Worm (Caenorhabditis elegans) whole organism, late embryonic: ENCODE measurements around the gene nlp-50.

Experiments
- C08G9.2 ChIP-seq: sonication (generic microtip); optimal IDR thresholded peaks from 2 replicates; lab custom pipeline; 2016; ENCODE audit warnings: mild to moderate bottlenecking, missing genetic modification characterization, moderate library complexity, missing compliant biosample characterization
- C38D4.7 ChIP-seq: fragments of 200-800 bp; sonication (Bioruptor generic); optimal IDR thresholded peaks from 2 replicates; lab custom pipeline; 2018; ENCODE audit warnings: mild to moderate bottlenecking, missing genetic modification characterization, moderate library complexity, missing compliant biosample characterization
- F13H6.1 ChIP-seq: sonication (generic microtip); optimal IDR thresholded peaks from 2 replicates; lab custom pipeline; 2016; ENCODE audit warnings: missing genetic modification characterization, missing compliant biosample characterization
- K02D7.2 ChIP-seq: sonication (generic microtip); optimal IDR thresholded peaks from 2 replicates; lab custom pipeline; 2017; ENCODE audit warnings: mild to moderate bottlenecking, missing genetic modification characterization, missing compliant biosample characterization
- K09A11.1 ChIP-seq: sonication (generic microtip); optimal IDR thresholded peaks from 2 replicates; lab custom pipeline; 2017; ENCODE audit warnings: antibody characterized with exemption, mild to moderate bottlenecking, missing genetic modification characterization, missing compliant biosample characterization; ENCODE audit not compliant: insufficient read depth
- Y22D7AL.16 ChIP-seq: sonication (generic microtip); optimal IDR thresholded peaks from 2 replicates; lab custom pipeline; 2016; ENCODE audit warnings: missing genetic modification characterization, missing compliant biosample characterization
- ama-1 ChIP-seq: fragments of 150-350 bp; optimal IDR thresholded peaks from 2 replicates; lab custom pipeline; 2014
- ceh-14 ChIP-seq: sonication (generic microtip); optimal IDR thresholded peaks from 2 replicates; lab custom pipeline; 2016; ENCODE audit warnings: missing genotype, missing genetic modification characterization, missing compliant biosample characterization
- ceh-18 ChIP-seq: sonication (generic microtip); optimal IDR thresholded peaks from 2 replicates; lab custom pipeline; 2016; ENCODE audit warnings: missing genetic modification characterization, missing compliant biosample characterization
- ceh-22 ChIP-seq: sonication (generic microtip); optimal IDR thresholded peaks from 2 replicates; lab custom pipeline; 2017; ENCODE audit warnings: missing biosample characterization, missing genetic modification characterization
- ceh-30 ChIP-seq: fragments of 150-350 bp; optimal IDR thresholded peaks from 2 replicates; lab custom pipeline; 2014; ENCODE audit warnings: missing biosample characterization, missing genetic modification characterization
- ceh-34 ChIP-seq: sonication (generic microtip); optimal IDR thresholded peaks from 2 replicates; lab custom pipeline; 2016; ENCODE audit warnings: mild to moderate bottlenecking, missing genetic modification characterization, missing compliant biosample characterization
- ceh-9 ChIP-seq: sonication (generic microtip); optimal IDR thresholded peaks from 2 replicates; lab custom pipeline; 2016; ENCODE audit warnings: mild to moderate bottlenecking, missing genetic modification characterization, inconsistent platforms, missing compliant biosample characterization
- dmd-4 ChIP-seq: sonication (generic microtip); optimal IDR thresholded peaks from 2 replicates; lab custom pipeline; 2016; ENCODE audit warnings: borderline replicate concordance, missing genetic modification characterization, missing compliant biosample characterization
- dve-1 ChIP-seq: sonication (generic microtip); optimal IDR thresholded peaks from 2 replicates; lab custom pipeline; 2017; ENCODE audit warnings: antibody characterized with exemption, mild to moderate bottlenecking, missing genetic modification characterization, missing compliant biosample characterization
- elt-2 ChIP-seq: sonication (generic microtip); optimal IDR thresholded peaks from 2 replicates; lab custom pipeline; 2016; ENCODE audit warnings: missing genetic modification reagents, missing genetic modification characterization, missing compliant biosample characterization
- ets-4 ChIP-seq: sonication (generic microtip); optimal IDR thresholded peaks from 2 replicates; lab custom pipeline; 2016; ENCODE audit warnings: missing genetic modification characterization, missing compliant biosample characterization
- eyg-1 ChIP-seq: sonication (generic microtip); optimal IDR thresholded peaks from 2 replicates; lab custom pipeline; 2016; ENCODE audit warnings: missing genotype, missing genetic modification characterization, missing compliant biosample characterization
- fkh-6 ChIP-seq: sonication (generic microtip); optimal IDR thresholded peaks from 2 replicates; lab custom pipeline; 2016; ENCODE audit warnings: missing genetic modification characterization, missing compliant biosample characterization
- gmeb-2 ChIP-seq: sonication (generic microtip); optimal IDR thresholded peaks from 2 replicates; lab custom pipeline; 2016; ENCODE audit warnings: missing genetic modification characterization, inconsistent platforms, missing compliant biosample characterization
- hlh-15 ChIP-seq: sonication (generic microtip); optimal IDR thresholded peaks from 2 replicates; lab custom pipeline; 2016; ENCODE audit warnings: missing genetic modification characterization, missing compliant biosample characterization
- hlh-30 ChIP-seq: sonication (generic microtip); optimal IDR thresholded peaks from 2 replicates; lab custom pipeline; 2017; ENCODE audit warnings: antibody characterized with exemption, missing genetic modification characterization, missing compliant biosample characterization; ENCODE audit not compliant: insufficient read depth
- hlh-6 ChIP-seq: sonication (generic microtip); optimal IDR thresholded peaks from 2 replicates; lab custom pipeline; 2016; ENCODE audit warnings: missing genotype, missing genetic modification characterization, missing compliant biosample characterization
- madf-2 ChIP-seq: sonication (generic microtip); optimal IDR thresholded peaks from 2 replicates; lab custom pipeline; 2017; ENCODE audit warnings: missing genetic modification characterization, missing compliant biosample characterization
- mec-3 ChIP-seq: sonication (generic microtip); optimal IDR thresholded peaks from 2 replicates; lab custom pipeline; 2016; ENCODE audit warnings: borderline replicate concordance, missing genetic modification characterization, missing compliant biosample characterization
- nfya-1 ChIP-seq: sonication (generic microtip); optimal IDR thresholded peaks from 2 replicates; lab custom pipeline; 2017; ENCODE audit warnings: missing genetic modification characterization, mild to moderate bottlenecking, missing compliant biosample characterization, antibody characterized with exemption, moderate library complexity
- pat-9 ChIP-seq: fragments of 200-800 bp; sonication (Bioruptor generic); optimal IDR thresholded peaks from 2 replicates; lab custom pipeline; 2018; ENCODE audit warnings: mild to moderate bottlenecking, missing genetic modification characterization, moderate library complexity, missing compliant biosample characterization
- pros-1 ChIP-seq: fragments of 150-350 bp; optimal IDR thresholded peaks from 2 replicates; lab custom pipeline; 2014; ENCODE audit warnings: missing biosample characterization, missing genetic modification reagents, missing genetic modification characterization
- rnt-1 ChIP-seq: sonication (generic microtip); optimal IDR thresholded peaks from 2 replicates; lab custom pipeline; 2016; ENCODE audit warnings: missing genetic modification characterization, missing compliant biosample characterization
- ttx-3 ChIP-seq: sonication (generic microtip); optimal IDR thresholded peaks from 2 replicates; lab custom pipeline; 2016; ENCODE audit warnings: missing genetic modification reagents, missing genetic modification characterization, missing compliant biosample characterization
- unc-42 ChIP-seq: sonication (generic microtip); optimal IDR thresholded peaks from 2 replicates; lab custom pipeline; 2016; ENCODE audit warnings: missing genotype, missing genetic modification characterization, missing compliant biosample characterization
- unc-86 ChIP-seq: sonication (generic microtip); optimal IDR thresholded peaks from 2 replicates; lab custom pipeline; 2016; ENCODE audit warnings: missing genetic modification characterization, missing compliant biosample characterization
- ztf-16 ChIP-seq: sonication (generic microtip); optimal IDR thresholded peaks from 2 replicates; lab custom pipeline; 2017; ENCODE audit warnings: missing genetic modification characterization, missing compliant biosample characterization

nlp-50 gene

ce11 chrII:6744648-6745047 is 20.2 kb upstream of the nlp-50 start, which contains the start of gene ins-15:
Gene ins-15, minus strand, starts transcription at chrII:6744748.
- TF ChIP-seq F13H6.1 (tag; lab: Kevin White, UChicago) = no peak
- no peak for TF ChIP-seq C38D4.7 (GFP tag; lab: Kevin White, UChicago)
- TF ChIP-seq elt-2 (tag; lab: Kevin White, UChicago) = no peak
- no peak for TF ChIP-seq pat-9 (tag; lab: Kevin White, UChicago)
- no peak for TF ChIP-seq ceh-30 (tag; lab: Kevin White, UChicago)

ce11 chrII:6745783-6746182 is 19.1 kb upstream of the nlp-50 start, which contains the start of gene ins-14:
Gene ins-14, minus strand, starts transcription at chrII:6745814.
- TF ChIP-seq nfya-1 (tag; lab: Kevin White, UChicago) (no peak), K09A11.1 (tag; lab: Kevin White, UChicago) (no peak), elt-2 (tag; lab: Kevin White, UChicago) (no peak), hlh-6 (tag; lab: Kevin White, UChicago) (no peak), ceh-18 (tag; lab: Kevin White, UChicago) (no peak), hlh-15 (tag; lab: Kevin White, UChicago) (no peak), unc-42 (tag; lab: Kevin White, UChicago) (no peak), dve-1 (no peak), ttx-3 (tag; lab: Kevin White, UChicago) (no peak)

ce11 chrII:6746404-6746803 is 18.4 kb upstream of the nlp-50 start, which contains the start of gene F41G3.5:
Gene F41G3.5, plus strand, starts transcription at chrII:6746704.
- no peak for TF ChIP-seq mec-3
- TF ChIP-seq ztf-16 (tag; lab: Kevin White, UChicago) = no peak
- no peak for TF ChIP-seq hlh-15 (tag; lab: Kevin White, UChicago)
- no peak for TF ChIP-seq pros-1 (tag; lab: Kevin White, UChicago)
- no peak for TF ChIP-seq madf-2 (tag; lab: Kevin White, UChicago)
- no peak for TF ChIP-seq Y22D7AL.16 (tag; lab: Kevin White, UChicago)
- no peak for TF ChIP-seq C08G9.2
- no peak for TF ChIP-seq pat-9 (tag; lab: Kevin White, UChicago)
- no peak for TF ChIP-seq dve-1
- TF ChIP-seq gmeb-2 (tag; lab: Kevin White, UChicago) = no peak
- TF ChIP-seq dmd-4 (tag; lab: Kevin White, UChicago) = no peak
- no peak for TF ChIP-seq ama-1 (lab: Kevin White, UChicago)
- TF ChIP-seq K02D7.2 (tag; lab: Kevin White, UChicago) = no peak
- TF ChIP-seq ceh-22 (tag; lab: Kevin White, UChicago) = no peak
- no peak for TF ChIP-seq rnt-1 (tag; lab: Kevin White, UChicago)
- no peak for TF ChIP-seq ceh-30 (tag; lab: Kevin White, UChicago)
- no peak for TF ChIP-seq unc-86 (tag; lab: Kevin White, UChicago)

ce11 chrII:6749422-6749821 is 15.4 kb upstream of the nlp-50 start, which contains the start of gene F41G3.10:
Gene F41G3.10, minus strand, starts transcription at chrII:6749522.
- TF ChIP-seq fkh-6 (no peak), dmd-4 (tag; lab: Kevin White, UChicago) (no peak), ztf-16 (tag; lab: Kevin White, UChicago) (no peak), ets-4 (tag; lab: Kevin White, UChicago) (no peak), ceh-34 (no peak)

- TF ChIP-seq elt-2 (tag; lab: Kevin White, UChicago) (no peak), hlh-30 (tag; lab: Kevin White, UChicago) (no peak), unc-86 (tag; lab: Kevin White, UChicago) (no peak), ceh-9 (tag; lab: Kevin White, UChicago) (no peak), eyg-1 (tag; lab: Kevin White, UChicago) (no peak), ceh-14 (tag; lab: Kevin White, UChicago) (no peak), madf-2 (tag; lab: Kevin White, UChicago) (no peak)
- TF ChIP-seq, all 69 proteins: peak for 0
Measured at ce11 chrII:6750929-6751328, 13.9 kb upstream of the nlp-50 start, which contains the start of gene F41G3.20. Gene F41G3.20, minus strand, starts transcription at chrII:6751029.
